Worm (Caenorhabditis elegans): ENCODE results near the gene srg-46.

The srg-46 gene

DNA sequence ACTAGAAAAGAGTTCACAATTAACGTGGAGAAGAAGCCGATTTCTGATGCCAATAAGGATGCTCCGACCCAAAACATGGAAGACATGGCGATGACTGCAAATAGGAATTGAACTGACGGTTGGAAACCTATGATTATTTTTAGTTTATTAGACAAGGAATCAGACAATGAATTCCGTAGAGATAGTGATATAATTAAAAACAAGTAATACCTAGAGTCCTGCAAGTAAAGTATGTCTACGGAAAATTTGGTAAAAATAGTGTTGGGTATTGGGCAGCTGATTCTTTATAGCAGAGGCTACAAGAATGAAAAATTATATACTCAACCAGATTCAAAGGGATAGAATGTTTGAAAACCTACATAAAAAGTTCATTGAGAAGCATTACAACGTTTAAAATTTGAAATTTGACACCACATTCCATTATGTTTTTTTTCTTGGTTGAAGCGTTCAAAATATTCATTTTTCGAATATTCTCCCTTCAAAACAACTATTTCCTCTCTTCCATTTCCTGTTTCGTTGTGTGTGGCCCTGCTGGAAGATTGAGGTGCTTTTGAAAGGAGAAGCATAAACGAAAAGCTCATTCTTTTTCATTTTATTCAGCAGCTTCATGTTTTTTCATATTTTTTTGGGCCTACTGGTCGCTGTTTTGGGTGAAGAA is 23.8 kb upstream of the srg-46 start, which contains the start of the genes str-4 and lgc-48:
Gene str-4 (minus strand): TSS at position 101 of the 658 bp plus-strand sequence.
Gene lgc-48 (plus strand): TSS at position 608 of the 658 bp plus-strand sequence.
- TF ChIP-seq aptf-2 (GFP tag; conservative IDR thresholded peaks at IDR 0.05): no peak
- TF ChIP-seq let-607 (tag; optimal IDR thresholded peaks at IDR 0.05): no peak
- no peak for TF ChIP-seq madf-6 (GFP tag; IDR thresholded peaks at IDR 0.05)

DNA sequence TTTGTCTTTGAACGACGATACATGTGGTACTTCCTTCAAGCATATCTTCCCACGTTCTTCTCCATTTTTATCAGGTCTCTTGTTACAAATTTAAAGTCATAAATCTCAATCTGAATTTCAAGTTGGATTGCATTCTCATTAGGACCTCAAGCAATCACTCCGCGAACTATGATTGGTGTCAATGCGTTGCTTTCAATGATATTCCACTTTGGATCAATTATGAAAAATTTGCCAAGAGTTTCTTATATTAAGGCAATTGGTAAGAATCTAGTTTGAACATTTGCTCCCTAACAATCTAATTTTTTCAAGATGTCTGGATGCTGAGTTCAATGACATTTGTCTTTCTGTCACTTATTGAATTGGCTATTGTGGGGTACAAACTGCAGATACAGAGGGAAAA is 21.3 kb upstream of the srg-46 start:
- TF ChIP-seq dox-1 (GFP tag; IDR thresholded peaks at IDR 0.05) (no peak), Y53F4B.3 (GFP tag; IDR thresholded peaks at IDR 0.05) (no peak), bed-1 (GFP tag; IDR thresholded peaks at IDR 0.05) (no peak), aptf-3 (GFP tag; IDR thresholded peaks at IDR 0.05) (no peak), ztf-25 (GFP tag; IDR thresholded peaks at IDR 0.05) (no peak), K12H6.12 (tag; optimal IDR thresholded peaks at IDR 0.05) (no peak), athp-1 (tag; optimal IDR thresholded peaks at IDR 0.05) (no peak), madf-3 (GFP tag; IDR thresholded peaks at IDR 0.05) (no peak), efl-1 (GFP tag; optimal IDR thresholded peaks at IDR 0.05) (no peak)

DNA sequence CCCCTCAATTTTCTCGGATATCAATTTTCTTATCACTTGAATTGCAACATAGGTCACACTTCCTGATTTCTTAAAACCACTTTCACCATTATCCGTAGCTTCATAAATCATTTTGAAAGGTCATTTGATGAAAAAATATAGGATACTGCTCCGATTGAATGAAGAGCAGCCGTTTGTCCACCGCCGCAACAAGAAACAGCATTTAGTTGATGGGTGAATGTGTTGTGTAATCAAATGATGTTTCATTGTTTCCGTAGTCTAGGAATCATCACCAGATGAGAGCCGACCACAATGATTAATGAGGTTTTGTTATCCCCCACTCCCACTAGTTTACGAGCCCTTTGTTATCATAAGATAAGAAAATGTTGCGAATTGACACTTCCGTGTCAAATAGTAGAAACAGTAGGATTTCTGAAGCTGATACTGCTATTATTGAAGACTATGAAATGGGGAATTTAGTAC is 17.6 kb upstream of the srg-46 start, which contains the start of gene twk-43:
Gene twk-43 (plus strand): TSS at position 412 of the 462 bp plus-strand sequence.
- TF ChIP-seq madf-8 (GFP tag; conservative IDR thresholded peaks at IDR 0.05): no peak
- no peak for TF ChIP-seq F37B4.10 (GFP tag; IDR thresholded peaks at IDR 0.05)
- no peak for TF ChIP-seq B0336.3 (GFP tag; IDR thresholded peaks at IDR 0.05)
- no peak for TF ChIP-seq lsy-27 (tag; optimal IDR thresholded peaks at IDR 0.05; ENCODE audit: borderline replicate concordance, insufficient read depth)
- TF ChIP-seq hlh-12 (tag; optimal IDR thresholded peaks at IDR 0.05): no peak
- TF ChIP-seq lir-1 (GFP tag; conservative IDR thresholded peaks at IDR 0.05): no peak
- no peak for TF ChIP-seq B0261.1 (tag; optimal IDR thresholded peaks at IDR 0.05)
- TF ChIP-seq nhr-90 (tag; optimal IDR thresholded peaks at IDR 0.05): no peak
- no peak for TF ChIP-seq ztf-26 (tag; optimal IDR thresholded peaks at IDR 0.05)
- no peak for TF ChIP-seq Y79H2A.3 (GFP tag; conservative IDR thresholded peaks at IDR 0.05)
- no peak for TF ChIP-seq mxl-1 (tag; optimal IDR thresholded peaks at IDR 0.05)
- TF ChIP-seq mes-4 (tag; optimal IDR thresholded peaks at IDR 0.05): no peak
- no peak for TF ChIP-seq snpc-1.1 (tag; optimal IDR thresholded peaks at IDR 0.05; ENCODE audit: insufficient read depth)
- no peak for TF ChIP-seq F33H1.4 (GFP tag; IDR thresholded peaks at IDR 0.05)
- no peak for TF ChIP-seq ceh-100 (GFP tag; IDR thresholded peaks at IDR 0.05)
- no peak for TF ChIP-seq cebp-2 (GFP tag; IDR thresholded peaks at IDR 0.05)
- no peak for TF ChIP-seq lsl-1 (GFP tag; optimal IDR thresholded peaks at IDR 0.05)
- no peak for TF ChIP-seq ceh-40 (GFP tag; IDR thresholded peaks at IDR 0.05)
- TF ChIP-seq egl-44 (GFP tag; IDR thresholded peaks at IDR 0.05): no peak
- no peak for TF ChIP-seq zim-3 (tag; optimal IDR thresholded peaks at IDR 0.05)

DNA sequence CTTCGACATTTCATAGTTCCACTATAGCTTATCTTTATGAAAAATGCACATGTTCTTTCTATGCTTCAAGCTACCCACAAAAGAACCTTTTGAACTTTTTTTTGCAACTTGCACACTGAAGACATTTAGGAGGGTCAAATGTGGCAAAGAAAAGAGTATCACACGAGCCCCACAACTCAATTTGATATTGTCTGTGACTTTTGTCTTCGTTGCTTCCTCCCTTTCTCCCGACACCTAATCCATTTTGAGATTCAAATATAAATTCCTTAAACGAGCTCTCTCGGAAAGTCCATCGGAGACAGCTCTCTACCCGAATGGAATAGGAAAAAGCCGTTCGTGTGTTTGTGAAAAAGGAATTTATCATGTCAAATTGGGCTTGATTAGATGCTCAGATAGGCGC is 13.2 kb upstream of the srg-46 start:
- TF ChIP-seq fkh-3 (tag; optimal IDR thresholded peaks at IDR 0.05): no peak
- TF ChIP-seq hsf-1 (GFP tag; IDR thresholded peaks at IDR 0.05): no peak
- TF ChIP-seq ztf-28 (GFP tag; IDR thresholded peaks at IDR 0.05): no peak
- TF ChIP-seq bed-2 (GFP tag; IDR thresholded peaks at IDR 0.05): no peak
- no peak for TF ChIP-seq hlh-12 (tag; optimal IDR thresholded peaks at IDR 0.05)
- no peak for TF ChIP-seq lag-1 (GFP tag; IDR thresholded peaks at IDR 0.05)
- no peak for TF ChIP-seq nfyb-1 (GFP tag; IDR thresholded peaks at IDR 0.05)
- no peak for TF ChIP-seq ceh-58 (GFP tag; IDR thresholded peaks at IDR 0.05)
- no peak for TF ChIP-seq lsy-27 (tag; optimal IDR thresholded peaks at IDR 0.05; ENCODE audit: borderline replicate concordance, insufficient read depth)
- TF ChIP-seq ceh-91 (GFP tag; IDR thresholded peaks at IDR 0.05): no peak
- TF ChIP-seq ceh-100 (GFP tag; IDR thresholded peaks at IDR 0.05): no peak
- TF ChIP-seq B0019.2 (GFP tag; conservative IDR thresholded peaks at IDR 0.05): no peak
- TF ChIP-seq D2030.7 (GFP tag; IDR thresholded peaks at IDR 0.05): no peak
